Fruit fly (Drosophila melanogaster): ENCODE results near the gene TfIIFalpha.

Gene TfIIFalpha

DNA sequence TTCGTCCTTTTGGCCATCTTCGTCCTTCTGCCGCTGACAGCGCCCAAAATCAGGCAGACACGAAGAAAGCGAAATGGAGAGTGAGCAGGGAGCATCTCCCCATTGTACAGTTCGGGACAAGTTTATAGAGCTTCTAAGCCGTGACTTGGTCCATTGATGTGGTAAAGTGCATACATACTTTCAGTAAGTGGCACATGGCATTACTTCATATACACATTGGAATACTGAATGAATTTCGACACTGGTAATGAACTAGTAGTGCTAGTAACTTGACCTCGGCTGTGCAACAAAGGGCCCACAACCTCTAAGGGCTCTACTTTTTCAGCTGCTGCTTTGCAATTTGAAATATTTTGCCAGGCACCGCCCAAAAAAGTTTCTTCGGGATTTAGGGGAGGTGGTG lies 36.0 kb downstream of the TfIIFalpha start (continued):
- TF ChIP-seq pho (GFP tag; optimal IDR thresholded peaks at IDR 0.05) (peak; percentile 82), Six4 (GFP tag; optimal IDR thresholded peaks at IDR 0.05) (peak; percentile 42), CG4707 (GFP tag; optimal IDR thresholded peaks at IDR 0.05) (no peak), CG1647 (GFP tag; optimal IDR thresholded peaks at IDR 0.05) (peak; percentile 46), Elba2 (GFP tag; optimal IDR thresholded peaks at IDR 0.05) (no peak), sim (GFP tag; IDR thresholded peaks at IDR 0.05) (no peak), CG17359 (tag; optimal IDR thresholded peaks at IDR 0.05) (peak; percentile 78), unpg (GFP tag; optimal IDR thresholded peaks at IDR 0.05) (peak; percentile 77), CG33213 (GFP tag; optimal IDR thresholded peaks at IDR 0.05) (peak; percentile 45), Scr (GFP tag; IDR thresholded peaks at IDR 0.05; ENCODE audit: partially characterized antibody) (no peak), kay (GFP tag; optimal IDR thresholded peaks at IDR 0.05) (peak; percentile 52), Blimp-1 (GFP tag; optimal IDR thresholded peaks at IDR 0.05) (peak; percentile 49), pzg (GFP tag; optimal IDR thresholded peaks at IDR 0.05) (peak; percentile 12), Dref (GFP tag; IDR thresholded peaks at IDR 0.05) (no peak), Dip3 (GFP tag; optimal IDR thresholded peaks at IDR 0.05) (peak; percentile 73), Xbp1 (GFP tag; optimal IDR thresholded peaks at IDR 0.05) (peak; percentile 75), CG10959 (GFP tag; IDR thresholded peaks at IDR 0.05) (peak; percentile 58), Atf-2 (GFP tag; optimal IDR thresholded peaks at IDR 0.05) (peak; percentile 58), Hr39 (optimal IDR thresholded peaks at IDR 0.05) (no peak), NFAT (GFP tag; IDR thresholded peaks at IDR 0.05) (peak; percentile 63), vnd (GFP tag; IDR thresholded peaks at IDR 0.05; ENCODE audit: partially characterized antibody) (no peak), nerfin-2 (GFP tag; IDR thresholded peaks at IDR 0.05; ENCODE audit: partially characterized antibody) (no peak), CG9215 (GFP tag; IDR thresholded peaks at IDR 0.05) (peak; percentile 72), CG16813 (GFP tag; IDR thresholded peaks at IDR 0.05; ENCODE audit: partially characterized antibody) (no peak), sug (tag; optimal IDR thresholded peaks at IDR 0.05) (peak; percentile 45), Neu2 (GFP tag; optimal IDR thresholded peaks at IDR 0.05; ENCODE audit: borderline replicate concordance) (no peak), caup (GFP tag; optimal IDR thresholded peaks at IDR 0.05; ENCODE audit: severe bottlenecking) (peak; percentile 85), Lhr (GFP tag; optimal IDR thresholded peaks at IDR 0.05) (no peak), CG4820 (GFP tag; optimal IDR thresholded peaks at IDR 0.05) (peak; percentile 52), eyg (GFP tag; optimal IDR thresholded peaks at IDR 0.05) (peak; percentile 72), CG3847 (GFP tag; IDR thresholded peaks at IDR 0.05) (peak; percentile 73), trh (GFP tag; optimal IDR thresholded peaks at IDR 0.05) (peak; percentile 4), bsh (GFP tag; optimal IDR thresholded peaks at IDR 0.05) (peak in 1 of 2 experiments; percentile 63), stwl (tag; optimal IDR thresholded peaks at IDR 0.05) (no peak), CG13123 (GFP tag; optimal IDR thresholded peaks at IDR 0.05) (no peak), tgo (GFP tag; IDR thresholded peaks at IDR 0.05) (peak; percentile 83), CG43689 (GFP tag; IDR thresholded peaks at IDR 0.05) (no peak), CG30431 (GFP tag; optimal IDR thresholded peaks at IDR 0.05) (peak; percentile 63), pan (optimal IDR thresholded peaks at IDR 0.05) (no peak), pan (GFP tag; optimal IDR thresholded peaks at IDR 0.05 in 1 of 2, IDR thresholded peaks at IDR 0.05 in 1 of 2) (peak in 1 of 2 experiments; percentile 86), nom (GFP tag; optimal IDR thresholded peaks at IDR 0.05) (no peak), PHDP (tag; optimal IDR thresholded peaks at IDR 0.05) (peak; percentile 82), Spps (tag; optimal IDR thresholded peaks at IDR 0.05) (peak; percentile 3), Fer3 (tag; optimal IDR thresholded peaks at IDR 0.05) (peak; percentile 81), jing (GFP tag; optimal IDR thresholded peaks at IDR 0.05) (peak; percentile 59), D19B (GFP tag; optimal IDR thresholded peaks at IDR 0.05) (peak; percentile 65), CG2129 (GFP tag; IDR thresholded peaks at IDR 0.05; ENCODE audit: partially characterized antibody) (no peak), h (optimal IDR thresholded peaks at IDR 0.05) (no peak), hth (optimal IDR thresholded peaks at IDR 0.05) (no peak), ci (GFP tag; IDR thresholded peaks at IDR 0.05) (peak; percentile 88), CG11504 (tag; optimal IDR thresholded peaks at IDR 0.05) (peak; percentile 78)

Measured in whole organism, embryonic.